Worm (Caenorhabditis elegans) whole organism, young adult: ENCODE measurements around the gene str-146.

ENCODE experiments used
- B0035.1 ChIP-seq: sonication (generic microtip); optimal IDR thresholded peaks from 2 replicates; lab custom pipeline; 2016; ENCODE audit warnings: missing genetic modification characterization, mild to moderate bottlenecking, missing compliant biosample characterization, missing genotype, missing genetic modification reagents
- B0336.3 ChIP-seq: fragments of 200-800 bp; sonication (Bioruptor generic); IDR thresholded peaks from 2 replicates; pipeline ENCODE4 v1.3.6; 2022; ENCODE audit warnings: missing genetic modification characterization, missing compliant biosample characterization
- C06A6.2 ChIP-seq: fragments of 200-800 bp; sonication (Bioruptor generic); conservative IDR thresholded peaks from 2 replicates; pipeline ENCODE4 v1.3.6; 2022; ENCODE audit warnings: missing genetic modification characterization, missing compliant biosample characterization
- C17E4.6 ChIP-seq: fragments of 200-800 bp; sonication (Bioruptor generic); IDR thresholded peaks from 2 replicates; pipeline ENCODE4 v1.3.6; 2022; ENCODE audit warnings: missing genetic modification reagents, missing genetic modification characterization, missing compliant biosample characterization
- F22D6.2 ChIP-seq: sonication (generic microtip); optimal IDR thresholded peaks from 2 replicates; lab custom pipeline; 2016; ENCODE audit warnings: mild to moderate bottlenecking, missing genetic modification characterization, missing compliant biosample characterization
- F33H1.4 ChIP-seq: fragments of 200-800 bp; sonication (Bioruptor generic); IDR thresholded peaks from 2 replicates; pipeline ENCODE4 v1.3.6; 2022; ENCODE audit warnings: missing genetic modification reagents, missing genetic modification characterization, missing compliant biosample characterization
- F39B2.1 ChIP-seq: fragments of 200-800 bp; sonication (Bioruptor generic); IDR thresholded peaks from 2 replicates; pipeline ENCODE4 v1.3.6; 2022; ENCODE audit warnings: missing genetic modification reagents, missing genetic modification characterization, missing compliant biosample characterization
- F55B11.4 ChIP-seq: sonication (generic microtip); optimal IDR thresholded peaks from 2 replicates; lab custom pipeline; 2016; ENCODE audit warnings: missing compliant biosample characterization, missing genetic modification characterization, borderline replicate concordance; ENCODE audit not compliant: insufficient read depth
- akir-1 ChIP-seq: fragments of 200-800 bp; sonication (Bioruptor generic); optimal IDR thresholded peaks from 2 replicates; lab custom pipeline; 2018; ENCODE audit warnings: mild to moderate bottlenecking, missing genetic modification characterization, moderate library complexity, missing compliant biosample characterization
- attf-3 ChIP-seq: fragments of 200-800 bp; sonication (Bioruptor generic); conservative IDR thresholded peaks from 2 replicates; pipeline ENCODE4 v1.3.6; 2022; ENCODE audit warnings: missing genetic modification reagents, missing genetic modification characterization, missing compliant biosample characterization
- attf-5 ChIP-seq: fragments of 200-800 bp; sonication (Bioruptor generic); optimal IDR thresholded peaks from 2 replicates; lab custom pipeline; 2018; ENCODE audit warnings: mild to moderate bottlenecking, missing genetic modification characterization, missing compliant biosample characterization
- ccch-3 ChIP-seq: fragments of 200-800 bp; sonication (Bioruptor generic); optimal IDR thresholded peaks from 2 replicates; lab custom pipeline; 2018; ENCODE audit warnings: mild to moderate bottlenecking, missing genetic modification characterization, missing compliant biosample characterization
- ceh-100 ChIP-seq: fragments of 200-800 bp; sonication (Bioruptor generic); IDR thresholded peaks from 2 replicates; pipeline ENCODE4 v1.3.6; 2022; ENCODE audit warnings: missing genetic modification reagents, missing genetic modification characterization, missing compliant biosample characterization
- ceh-27 ChIP-seq: fragments of 200-800 bp; sonication (Bioruptor generic); optimal IDR thresholded peaks from 2 replicates; lab custom pipeline; 2018; ENCODE audit warnings: mild to moderate bottlenecking, missing genetic modification characterization, moderate library complexity, missing compliant biosample characterization
- ceh-40 ChIP-seq: fragments of 200-800 bp; sonication (Bioruptor generic); IDR thresholded peaks from 2 replicates; pipeline ENCODE4 v1.3.6; 2022; ENCODE audit warnings: missing genetic modification characterization, missing compliant biosample characterization
- ceh-79 ChIP-seq: sonication (generic microtip); optimal IDR thresholded peaks from 2 replicates; lab custom pipeline; 2017; ENCODE audit warnings: mild to moderate bottlenecking, missing genetic modification characterization, missing compliant biosample characterization
- chd-7 ChIP-seq: sonication (generic microtip); optimal IDR thresholded peaks from 2 replicates; lab custom pipeline; 2016; ENCODE audit warnings: mild to moderate bottlenecking, missing genetic modification characterization, moderate library complexity, missing compliant biosample characterization
- dpl-1 ChIP-seq: fragments of 150-350 bp; optimal IDR thresholded peaks from 2 replicates; lab custom pipeline; 2014; ENCODE audit warnings: missing biosample characterization, missing genetic modification reagents, missing genetic modification characterization
- ets-4 ChIP-seq: fragments of 200-800 bp; sonication (Bioruptor generic); optimal IDR thresholded peaks from 2 replicates; lab custom pipeline; 2018; ENCODE audit warnings: mild to moderate bottlenecking, missing genetic modification characterization, missing compliant biosample characterization
- him-1 ChIP-seq: sonication (generic microtip); optimal IDR thresholded peaks from 2 replicates; lab custom pipeline; 2016; ENCODE audit warnings: missing genotype, missing genetic modification reagents, missing genetic modification characterization, missing compliant biosample characterization
- hlh-26 ChIP-seq: fragments of 200-800 bp; sonication (Bioruptor generic); conservative IDR thresholded peaks from 2 replicates; pipeline ENCODE4 v1.3.6; 2022; ENCODE audit warnings: missing genetic modification reagents, missing genetic modification characterization, missing compliant biosample characterization
- hsf-1 ChIP-seq: fragments of 200-800 bp; sonication (Bioruptor generic); IDR thresholded peaks from 2 replicates; pipeline ENCODE4 v1.3.6; 2022; ENCODE audit warnings: missing genetic modification reagents, missing genetic modification characterization, missing compliant biosample characterization
- lin-35 ChIP-seq, 3 experiments: fragments of 150-350 bp in 2 of 3; sonication (generic microtip) in 1 of 3; optimal IDR thresholded peaks; 2 replicates each; lab custom pipeline; 2014 to 2018; ENCODE audit warnings: missing biosample characterization in 3 of 3, missing genetic modification characterization in 3 of 3, missing genetic modification reagents in 3 of 3
- lin-54 ChIP-seq: fragments of 200-800 bp; sonication (Bioruptor generic); optimal IDR thresholded peaks from 2 replicates; lab custom pipeline; 2018; ENCODE audit warnings: mild to moderate bottlenecking, missing genetic modification characterization, missing compliant biosample characterization
- lir-1 ChIP-seq: fragments of 200-800 bp; sonication (Bioruptor generic); conservative IDR thresholded peaks from 2 replicates; pipeline ENCODE4 v1.3.6; 2022; ENCODE audit warnings: missing genetic modification reagents, missing genetic modification characterization, missing compliant biosample characterization
- madf-3 ChIP-seq: fragments of 200-800 bp; sonication (Bioruptor generic); IDR thresholded peaks from 2 replicates; pipeline ENCODE4 v1.3.6; 2022; ENCODE audit warnings: missing genetic modification reagents, missing genetic modification characterization, missing compliant biosample characterization
- madf-6 ChIP-seq: fragments of 200-800 bp; sonication (Bioruptor generic); IDR thresholded peaks from 2 replicates; pipeline ENCODE4 v1.3.6; 2022; ENCODE audit warnings: missing genetic modification reagents, missing genetic modification characterization, missing compliant biosample characterization
- mes-4 ChIP-seq: sonication (generic microtip); optimal IDR thresholded peaks from 2 replicates; lab custom pipeline; 2016; ENCODE audit warnings: missing genotype, missing genetic modification characterization, missing compliant biosample characterization
- nfya-1 ChIP-seq: sonication (generic microtip); optimal IDR thresholded peaks from 2 replicates; lab custom pipeline; 2017; ENCODE audit warnings: antibody characterized with exemption, missing compliant biosample characterization, missing genetic modification characterization, borderline replicate concordance; ENCODE audit not compliant: insufficient read depth
- nfyb-1 ChIP-seq: fragments of 200-800 bp; sonication (Bioruptor generic); IDR thresholded peaks from 2 replicates; pipeline ENCODE4 v1.3.6; 2022; ENCODE audit warnings: missing genetic modification reagents, missing genetic modification characterization, missing compliant biosample characterization
- nhr-120 ChIP-seq: fragments of 200-800 bp; sonication (Bioruptor generic); IDR thresholded peaks from 2 replicates; pipeline ENCODE4 v1.3.6; 2022; ENCODE audit warnings: missing genetic modification characterization, missing compliant biosample characterization
- nhr-179 ChIP-seq: sonication (generic microtip); optimal IDR thresholded peaks from 2 replicates; lab custom pipeline; 2016; ENCODE audit warnings: mild to moderate bottlenecking, missing genetic modification characterization, missing compliant biosample characterization
- rpc-1 ChIP-seq, 2 experiments: fragments of 150-350 bp in 1 of 2; sonication (generic microtip) in 1 of 2; optimal IDR thresholded peaks; 2 replicates each; lab custom pipeline; 2014 to 2018; ENCODE audit warnings: missing biosample characterization in 1 of 2, missing genetic modification characterization in 1 of 2, missing genetic modification reagents in 1 of 2, missing genotype in 1 of 2
- snpc-1.3 ChIP-seq: sonication (generic microtip); optimal IDR thresholded peaks from 2 replicates; lab custom pipeline; 2017; ENCODE audit warnings: missing genetic modification characterization, mild to moderate bottlenecking, missing compliant biosample characterization, antibody characterized with exemption, moderate library complexity, missing genotype, missing genetic modification reagents; ENCODE audit not compliant: insufficient read depth
- snpc-4 ChIP-seq, 5 experiments: fragments of 150-350 bp in 1 of 5; sonication (generic microtip) in 4 of 5; optimal IDR thresholded peaks; 2 replicates each; lab custom pipeline; 2014 to 2018; ENCODE audit warnings: missing genetic modification characterization in 5 of 5, missing biosample characterization in 3 of 5, antibody characterized with exemption in 2 of 5, mild to moderate bottlenecking in 2 of 5, missing compliant biosample characterization in 2 of 5, missing genotype in 2 of 5, moderate library complexity in 2 of 5, missing genetic modification reagents in 1 of 5
- somi-1 ChIP-seq: fragments of 200-800 bp; sonication (Bioruptor generic); optimal IDR thresholded peaks from 2 replicates; lab custom pipeline; 2018; ENCODE audit warnings: mild to moderate bottlenecking, missing genetic modification characterization, missing compliant biosample characterization
- sptf-2 ChIP-seq: fragments of 200-800 bp; sonication (Bioruptor generic); optimal IDR thresholded peaks from 2 replicates; lab custom pipeline; 2018; ENCODE audit warnings: mild to moderate bottlenecking, missing genetic modification characterization, missing compliant biosample characterization
- tbx-9 ChIP-seq: sonication (generic microtip); optimal IDR thresholded peaks from 2 replicates; lab custom pipeline; 2016; ENCODE audit warnings: borderline replicate concordance, missing genetic modification characterization, inconsistent platforms, missing compliant biosample characterization
- zfh-2 ChIP-seq: fragments of 200-800 bp; sonication (Bioruptor generic); conservative IDR thresholded peaks from 2 replicates; pipeline ENCODE4 v1.3.6; 2022; ENCODE audit warnings: missing genetic modification reagents, missing genetic modification characterization, missing compliant biosample characterization
- zim-3 ChIP-seq: sonication (generic microtip); optimal IDR thresholded peaks from 2 replicates; lab custom pipeline; 2017; ENCODE audit warnings: mild to moderate bottlenecking, missing genetic modification characterization, moderate library complexity, missing compliant biosample characterization
- ztf-18 ChIP-seq: sonication (generic microtip); optimal IDR thresholded peaks from 2 replicates; lab custom pipeline; 2016; ENCODE audit warnings: missing genotype, mild to moderate bottlenecking, missing genetic modification characterization, missing compliant biosample characterization
- ztf-22 ChIP-seq: fragments of 200-800 bp; sonication (Bioruptor generic); optimal IDR thresholded peaks from 2 replicates; lab custom pipeline; 2018; ENCODE audit warnings: mild to moderate bottlenecking, missing genetic modification characterization, moderate library complexity, missing compliant biosample characterization
- ztf-25 ChIP-seq: fragments of 200-800 bp; sonication (Bioruptor generic); IDR thresholded peaks from 2 replicates; pipeline ENCODE4 v1.3.6; 2022; ENCODE audit warnings: missing genetic modification reagents, missing genetic modification characterization, missing compliant biosample characterization
- ztf-28 ChIP-seq: fragments of 200-800 bp; sonication (Bioruptor generic); IDR thresholded peaks from 2 replicates; pipeline ENCODE4 v1.3.6; 2022; ENCODE audit warnings: missing genetic modification reagents, missing genetic modification characterization, missing compliant biosample characterization
- ztf-3 ChIP-seq: fragments of 200-800 bp; sonication (Bioruptor generic); optimal IDR thresholded peaks from 2 replicates; lab custom pipeline; 2018; ENCODE audit warnings: mild to moderate bottlenecking, missing genetic modification characterization, missing compliant biosample characterization

str-146 gene

DNA sequence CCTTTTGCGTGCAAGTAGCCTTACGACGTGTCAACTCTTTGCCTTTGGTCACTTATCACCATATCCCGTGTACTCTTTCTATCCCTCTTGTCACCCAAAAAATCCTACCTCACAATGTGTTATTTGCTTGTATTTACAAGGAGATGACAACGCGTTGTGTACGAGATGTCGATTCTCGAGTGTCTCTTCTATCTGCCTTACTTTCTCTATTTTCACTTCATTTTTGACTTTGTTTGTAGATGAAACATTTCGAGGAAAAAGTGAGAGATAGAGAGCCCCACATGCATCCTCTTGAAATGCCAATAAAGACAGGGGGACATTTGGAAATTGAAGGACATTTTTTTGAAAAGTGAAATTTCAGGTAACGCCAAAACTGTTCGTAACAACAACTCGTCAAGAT, 15.5 kb upstream of the str-146 start:
- TF ChIP-seq ztf-3 (GFP tag; lab: Kevin White, UChicago) (no peak), ccch-3 (no peak), dpl-1 (GFP tag; lab: Kevin White, UChicago) (no peak), ztf-22 (GFP tag; lab: Kevin White, UChicago) (no peak), rpc-1 (optimal IDR thresholded peaks at IDR 0.05; lab: Kevin White, UChicago) (no peak), rpc-1 (tag; optimal IDR thresholded peaks at IDR 0.05; lab: Kevin White, UChicago) (no peak), chd-7 (tag; lab: Kevin White, UChicago) (no peak)

- no peak for TF ChIP-seq F39B2.1 (GFP tag; lab: Robert Waterston, UW)
- TF ChIP-seq mes-4: no peak
- no peak for TF ChIP-seq lir-1
- no peak for TF ChIP-seq snpc-4 (GFP tag; optimal IDR thresholded peaks at IDR 0.05; lab: Kevin White, UChicago)
- TF ChIP-seq snpc-4 (tag; optimal IDR thresholded peaks at IDR 0.05; lab: Kevin White, UChicago): no peak
- no peak for TF ChIP-seq attf-3 (GFP tag; lab: Robert Waterston, UW)
- no peak for TF ChIP-seq ceh-40
- no peak for TF ChIP-seq ztf-28 (GFP tag; lab: Robert Waterston, UW)
- TF ChIP-seq ccch-3: no peak
- TF ChIP-seq ets-4 (GFP tag; lab: Kevin White, UChicago): no peak
- TF ChIP-seq madf-3 (GFP tag; lab: Robert Waterston, UW): no peak
- TF ChIP-seq F33H1.4: no peak
- TF ChIP-seq C17E4.6: no peak
- TF ChIP-seq F55B11.4 (tag; lab: Kevin White, UChicago): no peak
- TF ChIP-seq hsf-1 (GFP tag; lab: Robert Waterston, UW): no peak
- TF ChIP-seq snpc-1.3 (tag; lab: Kevin White, UChicago): no peak
- no peak for TF ChIP-seq C06A6.2 (GFP tag; lab: Robert Waterston, UW)
- TF ChIP-seq hlh-26 (GFP tag; lab: Robert Waterston, UW): no peak
- no peak for TF ChIP-seq sptf-2
Observed at ce11 chrV:8108670-8109069, 13.4 kb upstream of the str-146 start, which contains the start of gene myo-5. myo-5 (plus strand) TSS chrV:8108970.

DNA sequence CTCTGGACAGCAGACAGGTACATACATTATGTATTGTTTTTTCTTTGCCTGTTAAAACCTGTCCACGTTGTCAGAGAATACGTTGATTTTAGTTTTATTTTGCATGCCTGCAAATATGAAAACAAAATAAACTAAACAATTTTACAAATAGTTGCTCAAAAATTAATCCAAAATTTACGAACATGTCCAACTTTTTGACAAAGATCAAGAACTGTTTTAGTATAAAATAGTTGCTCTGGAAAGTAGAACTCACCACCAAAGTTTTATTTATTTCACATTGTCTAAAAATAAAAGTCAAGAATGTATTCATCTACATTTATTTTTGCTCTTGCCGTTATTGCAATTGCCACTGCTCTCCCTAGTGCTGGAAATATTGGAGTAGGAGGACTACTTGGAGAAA, 9.2 kb upstream of the str-146 start, which contains the start of gene srlf-16:
Gene srlf-16 (plus strand): TSS at position 301 of the 400 bp plus-strand sequence.
- TF ChIP-seq nhr-120 (GFP tag; lab: Robert Waterston, UW) (no peak), attf-5 (no peak), ceh-100 (GFP tag; lab: Robert Waterston, UW) (no peak), him-1 (tag; lab: Kevin White, UChicago) (no peak), zfh-2 (GFP tag; lab: Robert Waterston, UW) (no peak), snpc-1.3 (tag; lab: Kevin White, UChicago) (no peak), B0336.3 (no peak), ztf-25 (no peak), nhr-179 (tag; lab: Kevin White, UChicago) (no peak), F22D6.2 (no peak), ceh-79 (tag; lab: Kevin White, UChicago) (no peak), ceh-27 (GFP tag; lab: Kevin White, UChicago) (no peak), F39B2.1 (GFP tag; lab: Robert Waterston, UW) (no peak)

- TF ChIP-seq zim-3 (tag; lab: Kevin White, UChicago): no peak
- no peak for TF ChIP-seq somi-1 (GFP tag; lab: Kevin White, UChicago)
- no peak for TF ChIP-seq lin-35 (GFP tag; optimal IDR thresholded peaks at IDR 0.05; lab: Kevin White, UChicago)
- TF ChIP-seq B0035.1 (tag; lab: Kevin White, UChicago): no peak
- no peak for TF ChIP-seq akir-1 (GFP tag; lab: Kevin White, UChicago)
- TF ChIP-seq madf-6 (GFP tag; lab: Robert Waterston, UW): no peak
- no peak for TF ChIP-seq ztf-18 (tag; lab: Kevin White, UChicago)
- TF ChIP-seq tbx-9 (tag; lab: Kevin White, UChicago): no peak
- TF ChIP-seq nfya-1 (tag; lab: Kevin White, UChicago): no peak
- no peak for TF ChIP-seq nfyb-1 (GFP tag; lab: Robert Waterston, UW)
- TF ChIP-seq lin-54 (GFP tag; lab: Kevin White, UChicago): no peak
- TF ChIP-seq ets-4 (GFP tag; lab: Kevin White, UChicago): no peak
Observed at ce11 chrV:8102960-8103359, 7.7 kb upstream of the str-146 start, which contains the start of gene str-90. str-90 (plus strand) TSS chrV:8103260.
